Fruit fly (Drosophila melanogaster) whole organism, pupa: Measurements from ENCODE around the gene prg.

ENCODE experiments used
- CG10348 ChIP-seq: fragments of 200-800 bp; sonication (Bioruptor generic); IDR thresholded peaks from 2 replicates; pipeline ENCODE4 v1.3.6; 2022; ENCODE audit warnings: missing biosample characterization, missing genetic modification characterization
- CG12605 ChIP-seq: fragments of 200-800 bp; sonication (Bioruptor generic); IDR thresholded peaks from 2 replicates; pipeline ENCODE4 v1.3.6; 2022; ENCODE audit warnings: missing biosample characterization, missing genetic modification characterization
- CG13204 ChIP-seq: fragments of 200-800 bp; sonication (Bioruptor generic); optimal IDR thresholded peaks from 2 replicates; lab custom pipeline; 2018; ENCODE audit warnings: missing biosample characterization, mild to moderate bottlenecking, missing genetic modification characterization, moderate library complexity
- CG14655 ChIP-seq: fragments of 200-800 bp; sonication (Bioruptor generic); optimal IDR thresholded peaks from 3 replicates; lab custom pipeline; 2017; ENCODE audit warnings: mild to moderate bottlenecking, missing biosample characterization, missing genetic modification reagents, missing genetic modification characterization
- CG15710 ChIP-seq: fragments of 200-800 bp; sonication (Bioruptor generic); optimal IDR thresholded peaks from 2 replicates; lab custom pipeline; 2018; ENCODE audit warnings: missing biosample characterization, mild to moderate bottlenecking, missing genetic modification characterization, moderate library complexity
- CG17806 ChIP-seq: fragments of 200-800 bp; sonication (Bioruptor generic); optimal IDR thresholded peaks from 2 replicates; lab custom pipeline; 2018; ENCODE audit warnings: missing biosample characterization, mild to moderate bottlenecking, missing genetic modification characterization, moderate library complexity
- CG32121 ChIP-seq: fragments of 200-800 bp; sonication (Bioruptor generic); IDR thresholded peaks from 2 replicates; pipeline ENCODE4 v1.3.6; 2022; ENCODE audit warnings: missing biosample characterization, missing genetic modification characterization
- CG34367 ChIP-seq: fragments of 200-800 bp; sonication (Bioruptor generic); optimal IDR thresholded peaks from 2 replicates; lab custom pipeline; 2018; ENCODE audit warnings: missing biosample characterization, mild to moderate bottlenecking, missing genetic modification characterization
- CG4496 ChIP-seq: fragments of 200-800 bp; sonication (Bioruptor generic); IDR thresholded peaks from 3 replicates; pipeline ENCODE4 v1.3.6; 2022; ENCODE audit warnings: missing biosample characterization, missing genetic modification characterization
- CG8159 ChIP-seq: fragments of 200-800 bp; sonication (Bioruptor generic); optimal IDR thresholded peaks from 3 replicates; lab custom pipeline; 2018; ENCODE audit warnings: missing biosample characterization, mild to moderate bottlenecking, missing genetic modification characterization, moderate library complexity
- CG8301 ChIP-seq: fragments of 200-800 bp; sonication (Bioruptor generic); optimal IDR thresholded peaks from 2 replicates; lab custom pipeline; 2018; ENCODE audit warnings: missing biosample characterization, mild to moderate bottlenecking, missing genetic modification characterization
- CG9948 ChIP-seq: fragments of 200-800 bp; sonication (Bioruptor generic); optimal IDR thresholded peaks from 2 replicates; lab custom pipeline; 2018; ENCODE audit warnings: missing biosample characterization, mild to moderate bottlenecking, missing genetic modification characterization, moderate library complexity
- D1 ChIP-seq: fragments of 200-800 bp; sonication (Bioruptor generic); optimal IDR thresholded peaks from 2 replicates; lab custom pipeline; 2018; ENCODE audit warnings: missing biosample characterization, mild to moderate bottlenecking, missing genetic modification characterization, moderate library complexity
- EcR ChIP-seq: fragments of 200-800 bp; sonication (Bioruptor generic); optimal IDR thresholded peaks from 3 replicates; lab custom pipeline; 2019; ENCODE audit warnings: missing biosample characterization, missing genetic modification characterization, mild to moderate bottlenecking, moderate library complexity, missing genetic modification reagents
- Ets98B ChIP-seq: fragments of 200-800 bp; sonication (Bioruptor generic); IDR thresholded peaks from 2 replicates; pipeline ENCODE4 v1.3.6; 2022; ENCODE audit warnings: missing biosample characterization, missing genetic modification characterization
- Pif1A ChIP-seq: fragments of 200-800 bp; sonication (Bioruptor generic); optimal IDR thresholded peaks from 3 replicates; lab custom pipeline; 2016; ENCODE audit warnings: missing biosample characterization, missing genetic modification characterization
- Pif1B ChIP-seq: fragments of 200-800 bp; sonication (Bioruptor generic); optimal IDR thresholded peaks from 3 replicates; lab custom pipeline; 2016; ENCODE audit warnings: missing biosample characterization, missing genetic modification characterization
- Snoo ChIP-seq: fragments of 200-800 bp; sonication (Bioruptor generic); optimal IDR thresholded peaks from 3 replicates; lab custom pipeline; 2017; ENCODE audit warnings: missing biosample characterization, mild to moderate bottlenecking, missing genetic modification characterization, inconsistent platforms
- fd96Ca ChIP-seq: fragments of 200-800 bp; sonication (Bioruptor generic); IDR thresholded peaks from 3 replicates; pipeline ENCODE4 v1.3.6; 2022; ENCODE audit warnings: missing biosample characterization, missing genetic modification characterization
- gl ChIP-seq: fragments of 200-800 bp; sonication (Bioruptor generic); optimal IDR thresholded peaks from 2 replicates; lab custom pipeline; 2018; ENCODE audit warnings: missing biosample characterization, mild to moderate bottlenecking, missing genetic modification characterization
- rn ChIP-seq: fragments of 200-800 bp; sonication (Bioruptor generic); IDR thresholded peaks from 2 replicates; pipeline ENCODE4 v1.3.6; 2022; ENCODE audit warnings: missing biosample characterization, missing genetic modification characterization

prg gene

dm6 chr2L:8490439-8490838 lies 26.2 kb downstream of the prg start, which contains the start of gene CG43400:
Gene CG43400, plus strand, starts transcription at chr2L:8490739.
- TF ChIP-seq EcR (GFP tag; lab: Kevin White, UChicago) = no peak
- no peak for TF ChIP-seq CG8159
- TF ChIP-seq CG15710 (tag; lab: Kevin White, UChicago) = no peak
- TF ChIP-seq Snoo (tag; lab: Kevin White, UChicago) = no peak
- TF ChIP-seq D1 = no peak
- no peak for TF ChIP-seq CG10348
- TF ChIP-seq Pif1A (GFP tag; lab: Kevin White, UChicago) = no peak
- no peak for TF ChIP-seq Ets98B (GFP tag; lab: Robert Waterston, UW)
- no peak for TF ChIP-seq CG4496 (GFP tag; lab: Robert Waterston, UW)
- no peak for TF ChIP-seq CG34367
- no peak for TF ChIP-seq CG32121 (GFP tag; lab: Robert Waterston, UW)
- TF ChIP-seq, all 21 proteins: peak for 0

dm6 chr2L:8496269-8496668 lies 32.0 kb downstream of the prg start, which contains the start of gene Bace:
Gene Bace, minus strand, starts transcription at chr2L:8496307.
- TF ChIP-seq CG4496 (GFP tag; lab: Robert Waterston, UW) (no peak), CG34367 (no peak)
- TF ChIP-seq, all 21 proteins: peak for 0

- no peak for TF ChIP-seq Snoo (tag; lab: Kevin White, UChicago)
- no peak for TF ChIP-seq Ets98B (GFP tag; lab: Robert Waterston, UW)
- no peak for TF ChIP-seq CG12605 (GFP tag; lab: Robert Waterston, UW)
- no peak for TF ChIP-seq CG15710 (tag; lab: Kevin White, UChicago)
- no peak for TF ChIP-seq CG17806 (tag; lab: Kevin White, UChicago)
- TF ChIP-seq CG14655 (GFP tag; lab: Kevin White, UChicago) = no peak
- no peak for TF ChIP-seq CG32121 (GFP tag; lab: Robert Waterston, UW)
- no peak for TF ChIP-seq CG4496 (GFP tag; lab: Robert Waterston, UW)
- TF ChIP-seq Pif1A (GFP tag; lab: Kevin White, UChicago) = no peak
- no peak for TF ChIP-seq CG9948 (tag; lab: Kevin White, UChicago)
- TF ChIP-seq EcR (GFP tag; lab: Kevin White, UChicago) = no peak
- no peak for TF ChIP-seq gl (tag; lab: Kevin White, UChicago)
- no peak for TF ChIP-seq Pif1B
- TF ChIP-seq CG34367 = no peak
- no peak for TF ChIP-seq fd96Ca (GFP tag; lab: Robert Waterston, UW)
- TF ChIP-seq rn = no peak
- no peak for TF ChIP-seq CG8301 (tag; lab: Kevin White, UChicago)
- TF ChIP-seq CG13204 (GFP tag; lab: Kevin White, UChicago) = no peak
- no peak for TF ChIP-seq D1
- no peak for TF ChIP-seq CG10348
Measured at dm6 chr2L:8506729-8507128, 42.4 kb downstream of the prg start, which contains the start of gene Dh31. Gene Dh31, minus strand, starts transcription at chr2L:8506845.

- TF ChIP-seq EcR (GFP tag; lab: Kevin White, UChicago) (no peak), CG34367 (no peak), CG8159 (no peak), CG15710 (tag; lab: Kevin White, UChicago) (no peak), D1 (no peak)
Measured at dm6 chr2L:8511723-8512122, 47.4 kb downstream of the prg start, which contains the start of gene CG13096. Gene CG13096, minus strand, starts transcription at chr2L:8511866.

dm6 chr2L:8514748-8515147 lies 50.5 kb downstream of the prg start, which contains the start of the genes CG13097 and PIG-U:
Gene CG13097, minus strand, starts transcription at chr2L:8514868.
Gene PIG-U, plus strand, starts transcription at chr2L:8515096.
- TF ChIP-seq Ets98B (GFP tag; lab: Robert Waterston, UW) = peak; percentile 74
- TF ChIP-seq Snoo (tag; lab: Kevin White, UChicago) = peak; percentile 73
- TF ChIP-seq CG8159 = peak; percentile 72
- peak; percentile 70; the same call in 1 of the 2 replicates for TF ChIP-seq CG32121 (GFP tag; lab: Robert Waterston, UW)
- no peak for TF ChIP-seq gl (tag; lab: Kevin White, UChicago)
- peak; percentile 61 for TF ChIP-seq CG17806 (tag; lab: Kevin White, UChicago)
- TF ChIP-seq rn = peak; percentile 37; the same call in 1 of the 2 replicates
- TF ChIP-seq fd96Ca (GFP tag; lab: Robert Waterston, UW) = peak; percentile 79; the same call in 2 of the 3 replicates
- TF ChIP-seq Pif1B = no peak
- TF ChIP-seq, all 21 proteins: peak for 7
